Fruit fly (Drosophila melanogaster) whole organism, embryonic: ENCODE measurements around the gene CG32313.

ENCODE experiments used
- CG12659 ChIP-seq: fragments of 200-800 bp; sonication (Bioruptor generic); optimal IDR thresholded peaks from 3 replicates; lab custom pipeline; 2017; ENCODE audit warnings: mild to moderate bottlenecking, missing biosample characterization, missing genetic modification reagents, missing genetic modification characterization
- CG12744 ChIP-seq: fragments of 200-800 bp; sonication (Bioruptor generic); optimal IDR thresholded peaks from 2 replicates; lab custom pipeline; 2016; ENCODE audit warnings: missing biosample characterization, missing genetic modification characterization
- CG13123 ChIP-seq: fragments of 200-800 bp; sonication (Bioruptor generic); optimal IDR thresholded peaks from 2 replicates; lab custom pipeline; 2016; ENCODE audit warnings: missing biosample characterization, missing genetic modification characterization
- CG13624 ChIP-seq: fragments of 200-800 bp; sonication (Bioruptor generic); optimal IDR thresholded peaks from 2 replicates; lab custom pipeline; 2016; ENCODE audit warnings: missing biosample characterization, missing genetic modification characterization
- CG17359 ChIP-seq: fragments of 200-800 bp; sonication (Bioruptor generic); optimal IDR thresholded peaks from 3 replicates; lab custom pipeline; 2018; ENCODE audit warnings: missing biosample characterization, mild to moderate bottlenecking, missing genetic modification characterization, moderate library complexity
- CG2199 ChIP-seq: fragments of 200-800 bp; sonication (Bioruptor generic); IDR thresholded peaks from 3 replicates; pipeline ENCODE4 v1.3.6; 2022; ENCODE audit warnings: missing biosample characterization, missing genetic modification characterization
- CG34376 ChIP-seq: fragments of 200-800 bp; sonication (Bioruptor generic); optimal IDR thresholded peaks from 2 replicates; lab custom pipeline; 2018; ENCODE audit warnings: missing biosample characterization, mild to moderate bottlenecking, missing genetic modification characterization
- CG3726 ChIP-seq: fragments of 200-800 bp; sonication (Bioruptor generic); IDR thresholded peaks from 3 replicates; pipeline ENCODE4, ENCODE4 v1.3.6; 2022; ENCODE audit warnings: missing biosample characterization, missing genetic modification characterization
- CG4328 ChIP-seq: fragments of 200-800 bp; sonication (Bioruptor generic); optimal IDR thresholded peaks from 3 replicates; lab custom pipeline; 2017; ENCODE audit warnings: missing biosample characterization, missing genetic modification reagents, missing genetic modification characterization
- CG6272 ChIP-seq: fragments of 200-800 bp; sonication (Bioruptor generic); IDR thresholded peaks from 2 replicates; pipeline ENCODE4 v1.3.6; 2022; ENCODE audit warnings: missing biosample characterization, missing genetic modification characterization
- CG6854 ChIP-seq: fragments of 200-800 bp; sonication (Bioruptor generic); optimal IDR thresholded peaks from 3 replicates; lab custom pipeline; 2017; ENCODE audit warnings: missing biosample characterization, mild to moderate bottlenecking, missing genetic modification characterization
- CG8478 ChIP-seq: fragments of >200 bp; optimal IDR thresholded peaks from 2 replicates; lab custom pipeline; 2018
- CG9876 ChIP-seq: fragments of 200-800 bp; sonication (Bioruptor generic); optimal IDR thresholded peaks from 2 replicates; lab custom pipeline; 2016; ENCODE audit warnings: missing biosample characterization, missing genetic modification characterization
- Doc3 ChIP-seq: fragments of 200-800 bp; sonication (Bioruptor generic); IDR thresholded peaks from 3 replicates; pipeline ENCODE4 v1.3.6; 2022; ENCODE audit warnings: missing biosample characterization, missing genetic modification characterization; ENCODE audit not compliant: partially characterized antibody
- Ets97D ChIP-seq: fragments of 200-800 bp; sonication (Bioruptor generic); optimal IDR thresholded peaks from 3 replicates; lab custom pipeline; 2016; ENCODE audit warnings: missing biosample characterization, missing genetic modification characterization
- Fer2 ChIP-seq: fragments of 200-800 bp; sonication (Bioruptor generic); optimal IDR thresholded peaks from 2 replicates; lab custom pipeline; 2018; ENCODE audit warnings: missing biosample characterization, mild to moderate bottlenecking, missing genetic modification characterization, moderate library complexity
- HLHmδ ChIP-seq: fragments of 200-800 bp; sonication (Bioruptor generic); optimal IDR thresholded peaks from 2 replicates; lab custom pipeline; 2018; ENCODE audit warnings: missing biosample characterization, mild to moderate bottlenecking, missing genetic modification characterization, moderate library complexity
- Hey ChIP-seq: fragments of 200-800 bp; sonication (Bioruptor generic); optimal IDR thresholded peaks from 3 replicates; lab custom pipeline; 2018; ENCODE audit warnings: missing biosample characterization, mild to moderate bottlenecking, missing genetic modification characterization
- Hr39 ChIP-seq: fragments of >200 bp; optimal IDR thresholded peaks from 2 replicates; lab custom pipeline; 2017
- Hr51 ChIP-seq, 2 experiments: fragments of 200-800 bp; sonication (Bioruptor generic); optimal IDR thresholded peaks; 2 replicates in 1 of 2; 3 replicates in 1 of 2; lab custom pipeline; 2016 to 2018; ENCODE audit warnings: missing biosample characterization in 2 of 2, missing genetic modification characterization in 2 of 2, mild to moderate bottlenecking in 1 of 2, moderate library complexity in 1 of 2
- Lhr ChIP-seq: fragments of 200-800 bp; sonication (Bioruptor generic); optimal IDR thresholded peaks from 3 replicates; lab custom pipeline; 2017; ENCODE audit warnings: mild to moderate bottlenecking, missing biosample characterization, missing genetic modification reagents, missing genetic modification characterization
- Poxn ChIP-seq: fragments of 200-800 bp; sonication (Bioruptor generic); IDR thresholded peaks from 2 replicates; pipeline ENCODE4 v1.3.6; 2022; ENCODE audit warnings: missing biosample characterization, missing genetic modification characterization
- Rfx ChIP-seq: fragments of 200-800 bp; sonication (Bioruptor generic); IDR thresholded peaks from 2 replicates; pipeline ENCODE4 v1.3.6; 2022; ENCODE audit warnings: missing biosample characterization, missing genetic modification characterization
- Vsx1 ChIP-seq: fragments of 200-800 bp; sonication (Bioruptor generic); optimal IDR thresholded peaks from 2 replicates; lab custom pipeline; 2017; ENCODE audit warnings: missing biosample characterization, mild to moderate bottlenecking, missing genetic modification characterization, missing genetic modification reagents
- Xbp1 ChIP-seq: fragments of 200-800 bp; sonication (Bioruptor generic); optimal IDR thresholded peaks from 3 replicates; lab custom pipeline; 2016; ENCODE audit warnings: missing biosample characterization, mild to moderate bottlenecking, missing genetic modification characterization
- ab ChIP-seq: fragments of 200-800 bp; sonication (Bioruptor generic); optimal IDR thresholded peaks from 2 replicates; lab custom pipeline; 2016; ENCODE audit warnings: missing biosample characterization, missing genetic modification characterization
- al ChIP-seq: fragments of 200-800 bp; sonication (Bioruptor generic); IDR thresholded peaks from 2 replicates; pipeline ENCODE4 v1.3.6; 2022; ENCODE audit warnings: missing biosample characterization, missing genetic modification characterization
- cg ChIP-seq: fragments of 200-800 bp; sonication (Bioruptor generic); optimal IDR thresholded peaks from 3 replicates; lab custom pipeline; 2019; ENCODE audit warnings: missing biosample characterization, mild to moderate bottlenecking, missing genetic modification characterization, moderate library complexity
- chinmo ChIP-seq: fragments of 200-800 bp; sonication (Bioruptor generic); IDR thresholded peaks from 4 replicates; pipeline ENCODE4 v1.3.6; 2022; ENCODE audit warnings: missing biosample characterization, missing genetic modification characterization; ENCODE audit not compliant: partially characterized antibody
- crol ChIP-seq: fragments of 200-800 bp; sonication (Bioruptor generic); IDR thresholded peaks from 2 replicates; pipeline ENCODE4 v1.3.6; 2022; ENCODE audit warnings: missing biosample characterization, missing genetic modification characterization
- en ChIP-seq: fragments of 200-800 bp; sonication (Bioruptor generic); optimal IDR thresholded peaks from 2 replicates; lab custom pipeline; 2016; ENCODE audit warnings: missing biosample characterization, missing genetic modification characterization
- fd64A ChIP-seq: fragments of 200-800 bp; sonication (Bioruptor generic); optimal IDR thresholded peaks from 3 replicates; lab custom pipeline; 2018; ENCODE audit warnings: missing biosample characterization, mild to moderate bottlenecking, missing genetic modification characterization
- hbn ChIP-seq: fragments of 200-800 bp; sonication (Bioruptor generic); IDR thresholded peaks from 2 replicates; pipeline ENCODE4 v1.3.6; 2022; ENCODE audit warnings: missing biosample characterization, missing genetic modification characterization; ENCODE audit not compliant: partially characterized antibody
- her ChIP-seq: fragments of 200-800 bp; sonication (Bioruptor generic); optimal IDR thresholded peaks from 2 replicates; lab custom pipeline; 2016; ENCODE audit warnings: missing biosample characterization, missing genetic modification characterization
- insv ChIP-seq, 2 experiments: fragments of 200-800 bp; sonication (Bioruptor generic); optimal IDR thresholded peaks; 3 replicates each; lab custom pipeline; 2016 to 2018; ENCODE audit warnings: missing biosample characterization in 2 of 2, missing genetic modification characterization in 2 of 2
- inv ChIP-seq: fragments of 200-800 bp; sonication (Bioruptor generic); IDR thresholded peaks from 2 replicates; pipeline ENCODE4 v1.3.6; 2022; ENCODE audit warnings: missing biosample characterization, missing genetic modification characterization; ENCODE audit not compliant: partially characterized antibody
- jigr1 ChIP-seq: fragments of 200-800 bp; sonication (Bioruptor generic); IDR thresholded peaks from 3 replicates; pipeline ENCODE4 v1.3.6; 2022; ENCODE audit warnings: missing biosample characterization, missing genetic modification characterization
- lola ChIP-seq, 3 experiments: fragments of >200 bp in 2 of 3; fragments of 200-800 bp in 1 of 3; sonication (Bioruptor generic) in 1 of 3; optimal IDR thresholded peaks; 2 replicates each; lab custom pipeline; 2017 to 2019; ENCODE audit warnings: missing biosample characterization in 3 of 3, missing genetic modification characterization in 3 of 3, mild to moderate bottlenecking in 1 of 3, moderate library complexity in 1 of 3
- nmo ChIP-seq: fragments of 200-800 bp; sonication (Bioruptor generic); optimal IDR thresholded peaks from 2 replicates; lab custom pipeline; 2018; ENCODE audit warnings: missing biosample characterization, mild to moderate bottlenecking, missing genetic modification characterization, moderate library complexity
- pnt ChIP-seq: fragments of 200-800 bp; sonication (Bioruptor generic); optimal IDR thresholded peaks from 3 replicates; lab custom pipeline; 2016; ENCODE audit warnings: missing biosample characterization, missing genetic modification characterization
- pzg ChIP-seq: fragments of 200-800 bp; sonication (Bioruptor generic); optimal IDR thresholded peaks from 3 replicates; lab custom pipeline; 2018; ENCODE audit warnings: missing biosample characterization, mild to moderate bottlenecking, missing genetic modification characterization, moderate library complexity
- salm ChIP-seq: fragments of 200-800 bp; sonication (Bioruptor generic); optimal IDR thresholded peaks from 2 replicates; lab custom pipeline; 2018; ENCODE audit warnings: missing biosample characterization, mild to moderate bottlenecking, missing genetic modification characterization
- scrt ChIP-seq: fragments of 200-800 bp; sonication (Bioruptor generic); optimal IDR thresholded peaks from 2 replicates; lab custom pipeline; 2018; ENCODE audit warnings: missing biosample characterization, mild to moderate bottlenecking, missing genetic modification characterization, moderate library complexity
- sima ChIP-seq: fragments of 200-800 bp; sonication (Bioruptor generic); optimal IDR thresholded peaks from 2 replicates; lab custom pipeline; 2016; ENCODE audit warnings: missing biosample characterization, missing genetic modification characterization
- sisA ChIP-seq: fragments of 200-800 bp; sonication (Bioruptor generic); IDR thresholded peaks from 2 replicates; pipeline ENCODE4 v1.3.6; 2022; ENCODE audit warnings: missing biosample characterization, missing genetic modification characterization
- stc ChIP-seq: fragments of 200-800 bp; sonication (Bioruptor generic); IDR thresholded peaks from 2 replicates; pipeline ENCODE4 v1.3.6; 2022; ENCODE audit warnings: missing biosample characterization, missing genetic modification characterization
- tx ChIP-seq: fragments of 200-800 bp; sonication (Bioruptor generic); optimal IDR thresholded peaks from 2 replicates; lab custom pipeline; 2016; ENCODE audit warnings: missing biosample characterization, missing genetic modification characterization
- vvl ChIP-seq: fragments of 200-800 bp; sonication (Bioruptor generic); IDR thresholded peaks from 2 replicates; pipeline ENCODE4 v1.3.6; 2022; ENCODE audit warnings: missing biosample characterization, missing genetic modification characterization
- zen ChIP-seq: fragments of 200-800 bp; sonication (Bioruptor generic); optimal IDR thresholded peaks from 3 replicates; lab custom pipeline; 2018; ENCODE audit warnings: missing biosample characterization, mild to moderate bottlenecking, missing genetic modification characterization, moderate library complexity

The CG32313 gene

dm6 chr3L:1587140-1587849 lies 41.8 kb upstream of the CG32313 start (continued):
- peak; percentile 76 for TF ChIP-seq Hr51 (GFP tag; optimal IDR thresholded peaks at IDR 0.05; lab: Kevin White, UChicago)
- no peak for TF ChIP-seq HLHmδ (GFP tag; lab: Kevin White, UChicago)
- TF ChIP-seq CG17359 (tag; lab: Kevin White, UChicago) = peak; percentile 86
- peak; percentile 64 for TF ChIP-seq zen (tag; lab: Kevin White, UChicago)
- TF ChIP-seq salm (tag; lab: Kevin White, UChicago) = peak; percentile 26
- TF ChIP-seq Vsx1 (GFP tag; lab: Kevin White, UChicago) = peak; percentile 43
- peak; percentile 93 for TF ChIP-seq sisA
- peak; percentile 71 for TF ChIP-seq CG9876 (GFP tag; lab: Kevin White, UChicago)
- no peak for TF ChIP-seq cg
- TF ChIP-seq Xbp1 (GFP tag; lab: Kevin White, UChicago) = peak; percentile 84
- TF ChIP-seq vvl (GFP tag; lab: Robert Waterston, UW) = peak; percentile 79
- no peak for TF ChIP-seq Lhr (GFP tag; lab: Kevin White, UChicago)
- 0 out of 3 replicates have a peak, but pooled peaks have one; percentile 71 for TF ChIP-seq CG2199
- peak; percentile 61 for TF ChIP-seq Fer2 (tag; lab: Kevin White, UChicago)
- TF ChIP-seq al (GFP tag; lab: Robert Waterston, UW) = peak; percentile 81
- peak; percentile 74 for TF ChIP-seq CG12659 (GFP tag; lab: Kevin White, UChicago)
- TF ChIP-seq jigr1 (GFP tag; lab: Robert Waterston, UW) = peak; percentile 65; the same call in 2 of the 3 replicates
- peak; percentile 66 for TF ChIP-seq scrt
- TF ChIP-seq tx (GFP tag; lab: Kevin White, UChicago) = peak; percentile 77
- TF ChIP-seq nmo (GFP tag; lab: Kevin White, UChicago) = peak; percentile 59
- TF ChIP-seq crol (GFP tag; lab: Robert Waterston, UW) = 0 out of 2 replicates have a peak, but pooled peaks have one; percentile 16
- TF ChIP-seq CG12744 (GFP tag; lab: Kevin White, UChicago) = peak; percentile 43
- TF ChIP-seq Rfx (GFP tag; lab: Robert Waterston, UW) = peak; percentile 95
- TF ChIP-seq CG6272 (GFP tag; lab: Robert Waterston, UW) = peak; percentile 85
- TF ChIP-seq Hey (tag; lab: Kevin White, UChicago) = peak; percentile 18
- TF ChIP-seq pzg = peak; percentile 2
- peak; percentile 71 for TF ChIP-seq en (GFP tag; lab: Kevin White, UChicago)
- no peak for TF ChIP-seq CG8478 (lab: Kevin White, UChicago)
- TF ChIP-seq CG6854 (GFP tag; lab: Kevin White, UChicago) = peak; percentile 40
- TF ChIP-seq CG13123 (GFP tag; lab: Kevin White, UChicago) = peak; percentile 36
- TF ChIP-seq CG34376 (GFP tag; lab: Kevin White, UChicago) = peak; percentile 50
- TF ChIP-seq CG4328 = peak; percentile 64
- TF ChIP-seq ab = peak; percentile 69
- peak; percentile 87 for TF ChIP-seq CG13624 (GFP tag; lab: Kevin White, UChicago)
- 0 out of 3 replicates have a peak, but pooled peaks have one; percentile 26 for TF ChIP-seq Doc3 (GFP tag; lab: Robert Waterston, UW)
- peak; percentile 80 for TF ChIP-seq stc (GFP tag; lab: Robert Waterston, UW)
- TF ChIP-seq pnt (GFP tag; lab: Kevin White, UChicago) = peak; percentile 86
- no peak for TF ChIP-seq insv (GFP tag; optimal IDR thresholded peaks at IDR 0.05; lab: Kevin White, UChicago)
- TF ChIP-seq fd64A (GFP tag; lab: Kevin White, UChicago) = peak; percentile 6
- TF ChIP-seq hbn (GFP tag; lab: Robert Waterston, UW) = no peak
- TF ChIP-seq Hr39 = no peak
- 0 out of 2 replicates have a peak, but pooled peaks have one; percentile 35 for TF ChIP-seq Poxn (GFP tag; lab: Robert Waterston, UW)
- TF ChIP-seq lola (GFP tag; optimal IDR thresholded peaks at IDR 0.05; lab: Kevin White, UChicago) = peak in 1 of 3 experiments; percentile 9
- TF ChIP-seq chinmo = peak; percentile 53; the same call in 1 of the 4 replicates
- TF ChIP-seq CG3726 (GFP tag; lab: Robert Waterston, UW) = peak; percentile 84
- TF ChIP-seq Ets97D (GFP tag; lab: Kevin White, UChicago) = peak; percentile 58
- TF ChIP-seq sima (GFP tag; lab: Kevin White, UChicago) = peak; percentile 60
- peak; percentile 83 for TF ChIP-seq her (GFP tag; lab: Kevin White, UChicago)
- TF ChIP-seq inv (GFP tag; lab: Robert Waterston, UW) = no peak
